Fruit fly (Drosophila melanogaster) whole organism: ENCODE results near the gene CG1090.

ENCODE experiments used
- Dll ChIP-seq: fragments of >200 bp; optimal IDR thresholded peaks from 2 replicates; lab custom pipeline; 2017
- usp ChIP-seq: fragments of >200 bp; optimal IDR thresholded peaks from 2 replicates; lab custom pipeline; 2017; ENCODE audit warnings: missing biosample characterization, missing genetic modification characterization, mixed read lengths

dm6 chr3R:4348197-4348814, 11.4 kb upstream of the CG1090 start:
- TF ChIP-seq usp (GFP tag; lab: Kevin White, UChicago) (no peak), Dll (lab: Kevin White, UChicago) (no peak)
